Fruit fly (Drosophila melanogaster): ENCODE results near the gene alphaCOP.

DNA sequence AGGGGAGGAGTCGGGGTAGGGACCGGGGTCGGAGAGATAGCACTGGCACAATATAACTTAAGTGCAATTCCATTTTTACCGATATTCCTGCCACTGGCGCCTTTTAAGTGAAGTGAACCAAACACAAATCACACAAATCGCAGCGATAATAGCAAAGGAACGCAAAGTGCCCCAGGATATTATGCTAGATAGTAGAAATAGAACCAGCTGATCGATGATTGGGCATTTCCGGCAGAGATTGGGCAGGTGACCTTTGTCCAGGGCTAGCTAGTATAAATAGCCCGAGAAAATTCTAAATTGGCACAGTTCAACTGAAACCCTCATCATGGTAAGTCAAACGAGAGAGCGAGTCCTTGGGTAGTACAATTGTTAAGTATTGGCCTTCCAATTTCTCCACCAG lies 49.3 kb upstream of the alphaCOP start, which contains the start of gene CG12011:
- TF ChIP-seq ttk (optimal IDR thresholded peaks at IDR 0.05) (no peak), Sin3A (optimal IDR thresholded peaks at IDR 0.05) (no peak)

All from Kc167 (cell line).